Worm (Caenorhabditis elegans): Measurements from ENCODE around the gene F28B1.2.

The F28B1.2 gene

DNA sequence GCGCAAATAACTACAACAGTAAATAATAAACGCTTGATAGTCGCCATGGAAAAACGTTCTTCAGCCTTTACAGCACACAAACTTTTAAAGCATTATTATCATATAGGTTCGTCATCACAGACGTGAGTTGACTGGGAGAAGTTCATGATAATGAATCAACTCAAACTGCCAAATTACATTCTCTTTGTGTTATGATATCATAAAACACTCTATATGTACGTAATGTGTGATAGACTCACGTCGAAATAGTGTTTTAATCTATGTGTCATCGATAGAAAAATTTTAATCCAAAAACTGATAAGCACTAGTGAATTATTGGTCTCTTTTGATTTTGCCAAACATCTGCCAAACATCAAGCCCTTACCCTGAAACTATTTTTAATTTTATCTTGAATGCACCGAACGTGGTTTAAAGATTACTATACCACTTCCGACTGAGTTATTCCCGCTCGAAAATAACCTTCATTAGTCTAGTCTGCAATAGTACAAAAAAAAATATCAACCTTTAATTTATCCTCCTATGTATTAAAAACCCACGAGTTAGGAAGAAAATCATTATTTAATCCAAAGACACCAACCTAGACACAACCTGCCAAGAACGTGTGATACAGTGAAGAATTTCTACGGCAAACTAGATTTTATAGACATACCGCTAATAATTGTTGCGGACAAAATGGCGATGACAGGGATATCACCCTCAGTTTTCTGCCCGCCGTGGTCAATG is 35.1 kb upstream of the F28B1.2 start, which contains the start of the genes clc-12 and clec-240:
TSS of gene clc-12 (minus strand) at position 47 of the 723 bp plus-strand sequence.
TSS of gene clec-240 (plus strand) at position 673 of the 723 bp plus-strand sequence.
- TF ChIP-seq mbf-1 (tag; optimal IDR thresholded peaks at IDR 0.05) = no peak
- TF ChIP-seq fos-1 (tag; optimal IDR thresholded peaks at IDR 0.05) = peak; percentile 49
- no peak for TF ChIP-seq lin-13 (GFP tag; optimal IDR thresholded peaks at IDR 0.05)
- no peak for TF ChIP-seq unc-39 (tag; optimal IDR thresholded peaks at IDR 0.05)
- TF ChIP-seq aly-2 (tag; optimal IDR thresholded peaks at IDR 0.05) = no peak

DNA sequence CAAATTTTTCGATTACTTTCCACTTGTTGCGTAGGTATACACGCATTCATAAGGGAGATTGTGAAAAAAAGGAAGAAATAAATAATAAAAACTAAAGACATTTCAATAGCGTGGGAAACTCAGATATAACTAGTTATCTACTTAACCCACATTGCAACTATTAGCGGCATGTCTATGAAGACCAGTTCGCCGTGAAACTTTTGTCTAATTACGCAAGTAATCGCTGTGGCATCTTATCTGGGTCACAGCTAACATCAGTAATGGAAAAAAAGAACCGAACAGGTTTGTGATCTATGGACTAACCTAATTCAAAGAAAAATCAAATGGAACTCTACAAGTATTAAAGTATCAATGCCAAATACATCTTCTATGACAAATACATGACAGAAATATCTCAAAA is 31.4 kb upstream of the F28B1.2 start, which contains the start of gene clec-241:
TSS of gene clec-241 (minus strand) at position 101 of the 400 bp plus-strand sequence.
- no peak for TF ChIP-seq nhr-6 (tag; optimal IDR thresholded peaks at IDR 0.05)
- TF ChIP-seq nhr-10 (tag; optimal IDR thresholded peaks at IDR 0.05) = no peak
- no peak for TF ChIP-seq dmd-4 (tag; optimal IDR thresholded peaks at IDR 0.05)
- no peak for TF ChIP-seq unc-39 (tag; optimal IDR thresholded peaks at IDR 0.05)
- TF ChIP-seq mab-5 (tag; optimal IDR thresholded peaks at IDR 0.05) = no peak
- TF ChIP-seq R02D3.7 (tag; optimal IDR thresholded peaks at IDR 0.05) = no peak
- no peak for TF ChIP-seq nhr-129 (tag; optimal IDR thresholded peaks at IDR 0.05)
- no peak for TF ChIP-seq mdl-1 (tag; optimal IDR thresholded peaks at IDR 0.05)
- TF ChIP-seq fos-1 (tag; optimal IDR thresholded peaks at IDR 0.05) = no peak
- TF ChIP-seq zag-1 (tag; optimal IDR thresholded peaks at IDR 0.05) = no peak
- no peak for TF ChIP-seq ama-1 (optimal IDR thresholded peaks at IDR 0.05)
- TF ChIP-seq nhr-23 (tag; optimal IDR thresholded peaks at IDR 0.05) = no peak
- TF ChIP-seq nhr-11 (tag; optimal IDR thresholded peaks at IDR 0.05) = no peak
- no peak for TF ChIP-seq nhr-237 (tag; optimal IDR thresholded peaks at IDR 0.05)
- no peak for TF ChIP-seq nhr-77 (tag; optimal IDR thresholded peaks at IDR 0.05)
- TF ChIP-seq nhr-12 (tag; optimal IDR thresholded peaks at IDR 0.05) = no peak
- no peak for TF ChIP-seq lin-13 (GFP tag; optimal IDR thresholded peaks at IDR 0.05)
- TF ChIP-seq peb-1 (tag; optimal IDR thresholded peaks at IDR 0.05) = no peak
- no peak for TF ChIP-seq Y55F3AM.14 (GFP tag; optimal IDR thresholded peaks at IDR 0.05)

DNA sequence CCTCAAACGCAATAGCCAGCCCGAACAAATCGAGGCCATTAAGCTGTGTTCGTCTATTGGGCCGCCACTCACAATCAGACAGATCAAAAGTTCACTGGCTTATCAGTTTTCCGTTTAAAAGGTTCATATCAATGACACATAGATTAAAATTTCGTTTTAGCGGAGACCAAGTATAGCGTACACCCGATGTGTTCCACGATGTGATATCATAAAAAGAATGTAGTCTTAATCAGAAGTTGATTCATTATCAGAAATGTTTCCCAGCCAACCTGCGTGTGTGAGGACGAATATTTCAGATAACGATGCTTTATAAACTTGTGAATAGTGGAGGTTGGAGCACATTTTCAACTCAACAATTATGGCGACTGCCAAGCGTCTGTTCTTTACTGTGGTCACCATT is 30.6 kb upstream of the F28B1.2 start, which contains the start of gene clc-13:
TSS of gene clc-13 (plus strand) at position 359 of the 400 bp plus-strand sequence.
- TF ChIP-seq gmeb-1 (tag; optimal IDR thresholded peaks at IDR 0.05) (peak; percentile 5), fos-1 (tag; optimal IDR thresholded peaks at IDR 0.05) (peak; percentile 81), peb-1 (tag; optimal IDR thresholded peaks at IDR 0.05) (no peak), ztf-4 (tag; optimal IDR thresholded peaks at IDR 0.05) (no peak), lin-11 (tag; optimal IDR thresholded peaks at IDR 0.05) (no peak), snpc-4 (tag; optimal IDR thresholded peaks at IDR 0.05) (no peak), mbf-1 (tag; optimal IDR thresholded peaks at IDR 0.05) (no peak), ama-1 (optimal IDR thresholded peaks at IDR 0.05) (no peak), F13H6.1 (tag; optimal IDR thresholded peaks at IDR 0.05) (no peak), lin-13 (GFP tag; optimal IDR thresholded peaks at IDR 0.05) (no peak), sma-3 (GFP tag; optimal IDR thresholded peaks at IDR 0.05) (no peak), sem-4 (tag; optimal IDR thresholded peaks at IDR 0.05) (no peak), sma-9 (GFP tag; optimal IDR thresholded peaks at IDR 0.05) (peak; percentile 80), sma-9 (tag; optimal IDR thresholded peaks at IDR 0.05) (no peak), nhr-25 (tag; optimal IDR thresholded peaks at IDR 0.05) (no peak), ceh-82 (tag; optimal IDR thresholded peaks at IDR 0.05) (no peak), unc-55 (GFP tag; optimal IDR thresholded peaks at IDR 0.05) (no peak), nhr-77 (tag; optimal IDR thresholded peaks at IDR 0.05) (no peak), mdl-1 (tag; optimal IDR thresholded peaks at IDR 0.05) (no peak), nhr-129 (tag; optimal IDR thresholded peaks at IDR 0.05) (no peak)

DNA sequence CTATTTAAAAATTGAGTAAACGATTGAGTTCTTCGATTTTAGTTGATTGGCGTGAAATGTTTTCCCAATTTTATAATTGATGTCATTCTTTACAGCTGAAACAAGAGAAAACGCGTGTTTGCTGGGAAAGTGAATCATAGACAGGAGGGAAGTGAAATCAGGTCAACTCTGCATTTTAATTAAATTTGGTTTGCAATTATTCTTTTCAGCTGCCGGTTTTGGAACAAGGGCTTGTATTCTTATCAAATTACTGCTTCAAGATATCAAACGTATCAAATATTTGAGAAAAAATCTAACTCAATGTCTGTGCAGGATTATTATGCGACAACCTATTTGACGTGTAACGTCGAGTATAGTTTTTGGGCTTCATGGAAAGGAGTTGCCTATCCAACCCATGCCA is 27.8 kb upstream of the F28B1.2 start, which contains the start of gene srh-97:
TSS of gene srh-97 (plus strand) at position 301 of the 400 bp plus-strand sequence.
- TF ChIP-seq lin-11 (tag; optimal IDR thresholded peaks at IDR 0.05) (no peak), unc-62 (GFP tag; optimal IDR thresholded peaks at IDR 0.05) (no peak)

DNA sequence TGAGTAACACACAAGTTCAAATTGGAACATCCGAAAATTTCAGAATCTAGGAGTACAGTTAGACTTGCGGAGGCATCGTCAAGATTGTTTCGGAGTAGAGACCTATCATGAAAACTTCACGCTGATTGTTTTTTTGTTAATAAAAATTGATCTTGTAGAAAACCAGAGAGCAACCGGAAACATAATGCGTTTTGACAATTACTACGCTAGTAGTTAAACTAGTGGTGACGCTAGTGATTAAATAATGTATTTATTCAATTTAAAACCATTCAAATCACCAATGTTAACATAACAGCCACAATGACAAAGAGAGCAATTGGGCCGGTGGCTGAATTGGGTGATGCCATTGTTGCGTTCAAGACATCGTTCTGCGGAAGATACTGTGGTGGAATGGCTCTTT is 24.9 kb upstream of the F28B1.2 start, which contains the start of gene F49H6.17:
TSS of gene F49H6.17 (plus strand) at position 301 of the 400 bp plus-strand sequence.
- TF ChIP-seq lin-13 (GFP tag; optimal IDR thresholded peaks at IDR 0.05) (no peak), zag-1 (tag; optimal IDR thresholded peaks at IDR 0.05) (no peak), Y55F3AM.14 (GFP tag; optimal IDR thresholded peaks at IDR 0.05) (no peak), egl-27 (tag; optimal IDR thresholded peaks at IDR 0.05) (no peak), dmd-4 (tag; optimal IDR thresholded peaks at IDR 0.05) (no peak), unc-55 (GFP tag; optimal IDR thresholded peaks at IDR 0.05) (no peak), mab-5 (tag; optimal IDR thresholded peaks at IDR 0.05) (no peak), crh-2 (tag; optimal IDR thresholded peaks at IDR 0.05) (no peak), aly-2 (tag; optimal IDR thresholded peaks at IDR 0.05) (no peak)

Measured in whole organism, L2 larva.